Worm (Caenorhabditis elegans) whole organism, L1 larva: ENCODE data around the gene C03G5.14.

Source experiments
- C34B4.2 ChIP-seq: sonication (generic microtip); optimal IDR thresholded peaks from 2 replicates; lab custom pipeline; 2017; ENCODE audit warnings: mild to moderate bottlenecking, missing genetic modification characterization, missing compliant biosample characterization
- F16B12.6 ChIP-seq: fragments of 150-350 bp; optimal IDR thresholded peaks from 2 replicates; lab custom pipeline; 2014; ENCODE audit warnings: missing biosample characterization, missing genetic modification characterization
- Y116A8C.19 ChIP-seq: sonication (generic microtip); optimal IDR thresholded peaks from 2 replicates; lab custom pipeline; 2016; ENCODE audit warnings: missing compliant biosample characterization, missing genetic modification characterization, borderline replicate concordance
- aha-1 ChIP-seq: fragments of 150-350 bp; optimal IDR thresholded peaks from 2 replicates; lab custom pipeline; 2014; ENCODE audit warnings: missing biosample characterization, missing genetic modification characterization
- alr-1 ChIP-seq: fragments of 200-800 bp; sonication (Bioruptor generic); optimal IDR thresholded peaks from 2 replicates; lab custom pipeline; 2018; ENCODE audit warnings: borderline replicate concordance, mild to moderate bottlenecking, missing genetic modification characterization, missing compliant biosample characterization
- aly-2 ChIP-seq: fragments of 150-350 bp; optimal IDR thresholded peaks from 2 replicates; lab custom pipeline; 2014; ENCODE audit warnings: missing biosample characterization, missing genetic modification characterization
- ama-1 ChIP-seq: fragments of 150-350 bp; optimal IDR thresholded peaks from 2 replicates; lab custom pipeline; 2014
- ceh-8 ChIP-seq: fragments of 200-800 bp; sonication (Bioruptor generic); optimal IDR thresholded peaks from 2 replicates; lab custom pipeline; 2018; ENCODE audit warnings: mild to moderate bottlenecking, missing genetic modification characterization, moderate library complexity, missing compliant biosample characterization
- ceh-82 ChIP-seq, 3 experiments: fragments of 150-350 bp in 1 of 3; sonication (generic microtip) in 2 of 3; optimal IDR thresholded peaks; 2 replicates each; lab custom pipeline; 2014 to 2017; ENCODE audit warnings: missing biosample characterization in 3 of 3, missing genetic modification characterization in 3 of 3
- ceh-88 ChIP-seq: fragments of 200-800 bp; sonication (Bioruptor generic); IDR thresholded peaks from 2 replicates; pipeline ENCODE4 v1.3.6; 2022; ENCODE audit warnings: missing genetic modification characterization, missing compliant biosample characterization
- ces-1 ChIP-seq: fragments of 150-350 bp; optimal IDR thresholded peaks from 2 replicates; lab custom pipeline; 2014; ENCODE audit warnings: missing biosample characterization, missing genetic modification reagents, missing genetic modification characterization
- dpl-1 ChIP-seq, 3 experiments: fragments of 150-350 bp in 2 of 3; sonication (generic microtip) in 1 of 3; optimal IDR thresholded peaks; 2 replicates each; lab custom pipeline; 2014 to 2017; ENCODE audit warnings: missing biosample characterization in 3 of 3, missing genetic modification characterization in 3 of 3, missing genetic modification reagents in 3 of 3
- efl-1 ChIP-seq, 4 experiments: fragments of 150-350 bp; optimal IDR thresholded peaks in 3 of 4; peaks in 1 of 4; 1 replicate in 1 of 4; 2 replicates in 3 of 4; lab custom pipeline; 2014; ENCODE audit warnings: missing biosample characterization in 2 of 4, missing genetic modification characterization in 2 of 4, missing genetic modification reagents in 2 of 4
- egl-27 ChIP-seq, 2 experiments: fragments of 150-350 bp in 1 of 2; sonication (generic microtip); optimal IDR thresholded peaks; 3 replicates each; lab custom pipeline; 2017 to 2018; ENCODE audit warnings: missing biosample characterization in 2 of 2, missing genetic modification characterization in 2 of 2, missing genetic modification reagents in 2 of 2
- elt-2 ChIP-seq: sonication (generic microtip); optimal IDR thresholded peaks from 2 replicates; lab custom pipeline; 2016; ENCODE audit warnings: missing genetic modification characterization, mild to moderate bottlenecking, inconsistent platforms, missing compliant biosample characterization, missing genetic modification reagents
- elt-3 ChIP-seq, 6 experiments: fragments of 150-350 bp in 1 of 6; sonication (generic microtip); optimal IDR thresholded peaks; 2 replicates each; lab custom pipeline; 2017 to 2018; ENCODE audit warnings: missing biosample characterization in 6 of 6, missing genetic modification characterization in 6 of 6, inconsistent platforms in 1 of 6
- fkh-4 ChIP-seq: sonication (generic microtip); optimal IDR thresholded peaks from 2 replicates; lab custom pipeline; 2016; ENCODE audit warnings: missing compliant biosample characterization, missing genetic modification characterization, borderline replicate concordance
- fkh-8 ChIP-seq: sonication (generic microtip); optimal IDR thresholded peaks from 2 replicates; lab custom pipeline; 2016; ENCODE audit warnings: mild to moderate bottlenecking, missing genetic modification characterization, missing compliant biosample characterization
- grh-1 ChIP-seq: fragments of 200-800 bp; sonication (Bioruptor generic); IDR thresholded peaks from 2 replicates; pipeline ENCODE4 v1.3.6; 2022; ENCODE audit warnings: missing genetic modification reagents, missing genetic modification characterization, missing compliant biosample characterization
- hlh-17 ChIP-seq: fragments of 200-800 bp; sonication (Bioruptor generic); optimal IDR thresholded peaks from 2 replicates; lab custom pipeline; 2018; ENCODE audit warnings: missing genetic modification characterization, mild to moderate bottlenecking, missing compliant biosample characterization, moderate library complexity, borderline replicate concordance
- lin-13 ChIP-seq: fragments of 150-350 bp; optimal IDR thresholded peaks from 2 replicates; lab custom pipeline; 2014; ENCODE audit warnings: missing biosample characterization, missing genetic modification reagents, missing genetic modification characterization
- lin-15B ChIP-seq: fragments of 150-350 bp; sonication (generic microtip); optimal IDR thresholded peaks from 3 replicates; lab custom pipeline; 2014; ENCODE audit warnings: missing biosample characterization, missing genetic modification characterization
- mab-9 ChIP-seq: fragments of 200-800 bp; sonication (Bioruptor generic); IDR thresholded peaks from 2 replicates; pipeline ENCODE4 v1.3.6; 2022; ENCODE audit warnings: missing genetic modification reagents, missing genetic modification characterization, missing compliant biosample characterization
- nhr-11 ChIP-seq: fragments of 150-350 bp; optimal IDR thresholded peaks from 2 replicates; lab custom pipeline; 2014; ENCODE audit warnings: missing biosample characterization, missing genetic modification characterization
- nhr-20 ChIP-seq: sonication (generic microtip); optimal IDR thresholded peaks from 2 replicates; lab custom pipeline; 2016; ENCODE audit warnings: mild to moderate bottlenecking, missing genetic modification characterization, missing compliant biosample characterization
- nhr-47 ChIP-seq: sonication (generic microtip); optimal IDR thresholded peaks from 2 replicates; lab custom pipeline; 2016; ENCODE audit warnings: mild to moderate bottlenecking, missing genetic modification characterization, moderate library complexity, missing compliant biosample characterization
- nhr-71 ChIP-seq: sonication (generic microtip); optimal IDR thresholded peaks from 2 replicates; lab custom pipeline; 2016; ENCODE audit warnings: mild to moderate bottlenecking, missing genetic modification characterization, moderate library complexity, missing compliant biosample characterization
- nhr-76 ChIP-seq: sonication (generic microtip); optimal IDR thresholded peaks from 2 replicates; lab custom pipeline; 2017; ENCODE audit warnings: missing biosample characterization, missing genetic modification characterization
- pqm-1 ChIP-seq: sonication (generic microtip); optimal IDR thresholded peaks from 3 replicates; lab custom pipeline; 2017; ENCODE audit warnings: missing biosample characterization, missing genetic modification characterization
- snpc-4 ChIP-seq: fragments of 150-350 bp; optimal IDR thresholded peaks from 2 replicates; lab custom pipeline; 2014; ENCODE audit warnings: missing biosample characterization, missing genetic modification characterization
- snu-23 ChIP-seq: sonication (generic microtip); optimal IDR thresholded peaks from 2 replicates; lab custom pipeline; 2016; ENCODE audit warnings: missing genetic modification characterization, missing compliant biosample characterization
- sox-4 ChIP-seq: sonication (generic microtip); optimal IDR thresholded peaks from 2 replicates; lab custom pipeline; 2016; ENCODE audit warnings: missing genetic modification characterization, missing compliant biosample characterization
- tbx-2 ChIP-seq: sonication (generic microtip); optimal IDR thresholded peaks from 2 replicates; lab custom pipeline; 2016; ENCODE audit warnings: missing genetic modification characterization, missing compliant biosample characterization
- unc-62 ChIP-seq: fragments of 150-350 bp; optimal IDR thresholded peaks from 2 replicates; lab custom pipeline; 2014; ENCODE audit warnings: missing biosample characterization, missing genetic modification reagents, missing genetic modification characterization
- unc-98 ChIP-seq: fragments of 200-800 bp; sonication (Bioruptor generic); IDR thresholded peaks from 2 replicates; pipeline ENCODE4 v1.3.6; 2022; ENCODE audit warnings: missing genetic modification characterization, missing compliant biosample characterization
- vab-15 ChIP-seq: sonication (generic microtip); optimal IDR thresholded peaks from 2 replicates; lab custom pipeline; 2017; ENCODE audit warnings: missing genotype, mild to moderate bottlenecking, missing genetic modification characterization, missing compliant biosample characterization
- zip-4 ChIP-seq: fragments of 200-800 bp; sonication (Bioruptor generic); optimal IDR thresholded peaks from 2 replicates; lab custom pipeline; 2018; ENCODE audit warnings: mild to moderate bottlenecking, missing genetic modification characterization, moderate library complexity, missing compliant biosample characterization

Gene C03G5.14

DNA sequence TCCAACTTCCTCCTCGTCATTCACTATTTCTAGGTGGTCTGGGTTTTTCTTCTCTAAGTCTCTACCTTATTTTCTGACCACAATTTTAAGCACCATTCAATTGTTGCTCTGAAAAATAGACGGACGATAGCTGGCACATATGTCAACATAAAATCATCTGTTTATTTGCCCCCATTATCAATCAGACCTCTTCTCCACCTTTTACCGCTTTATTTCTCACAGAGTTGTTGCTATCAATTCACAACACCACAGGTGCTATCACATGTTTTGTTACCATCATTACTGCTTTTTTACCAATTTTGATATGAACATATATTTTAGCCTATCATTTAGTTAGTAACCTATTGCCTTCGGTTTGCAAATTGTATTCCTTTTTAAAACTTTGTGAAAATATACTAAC, 29.0 kb upstream of the C03G5.14 start:
- TF ChIP-seq ces-1 (GFP tag; lab: Kevin White, UChicago) = no peak
- no peak for TF ChIP-seq lin-13 (GFP tag; lab: Kevin White, UChicago)
- TF ChIP-seq unc-98 (GFP tag; lab: Robert Waterston, UW) = no peak
- TF ChIP-seq nhr-71 (tag; lab: Kevin White, UChicago) = peak; percentile 6
- TF ChIP-seq snpc-4 (tag; lab: Kevin White, UChicago) = no peak
- TF ChIP-seq C34B4.2 (tag; lab: Kevin White, UChicago) = no peak
- TF ChIP-seq F16B12.6 (tag; lab: Kevin White, UChicago) = no peak
- no peak for TF ChIP-seq nhr-11 (tag; lab: Kevin White, UChicago)
- no peak for TF ChIP-seq sox-4 (tag; lab: Kevin White, UChicago)
- TF ChIP-seq ama-1 = no peak
- TF ChIP-seq ceh-82 (tag; optimal IDR thresholded peaks at IDR 0.05; lab: Kevin White, UChicago) = no peak
- TF ChIP-seq zip-4 = no peak
- no peak for TF ChIP-seq Y116A8C.19 (tag; lab: Kevin White, UChicago)
- TF ChIP-seq ceh-88 (GFP tag; lab: Robert Waterston, UW) = no peak
- TF ChIP-seq elt-2 (tag; lab: Kevin White, UChicago) = peak; percentile 82
- no peak for TF ChIP-seq efl-1 (optimal IDR thresholded peaks at IDR 0.05; lab: Kevin White, UChicago)
- no peak for TF ChIP-seq efl-1 (GFP tag; optimal IDR thresholded peaks at IDR 0.05 in 1 of 2; lab: Kevin White, UChicago)
- peak; percentile 5 for TF ChIP-seq pqm-1
- no peak for TF ChIP-seq tbx-2 (tag; lab: Kevin White, UChicago)
- TF ChIP-seq fkh-8 (tag; lab: Kevin White, UChicago) = no peak
- no peak for TF ChIP-seq mab-9 (GFP tag; lab: Robert Waterston, UW)
- TF ChIP-seq lin-15B (tag; lab: Kevin White, UChicago) = no peak
- TF ChIP-seq fkh-4 (tag; lab: Kevin White, UChicago) = no peak
- TF ChIP-seq ceh-8 (GFP tag; lab: Kevin White, UChicago) = no peak
- no peak for TF ChIP-seq alr-1 (tag; lab: Kevin White, UChicago)
- TF ChIP-seq elt-3 (tag; optimal IDR thresholded peaks at IDR 0.05; lab: Kevin White, UChicago) = no peak

DNA sequence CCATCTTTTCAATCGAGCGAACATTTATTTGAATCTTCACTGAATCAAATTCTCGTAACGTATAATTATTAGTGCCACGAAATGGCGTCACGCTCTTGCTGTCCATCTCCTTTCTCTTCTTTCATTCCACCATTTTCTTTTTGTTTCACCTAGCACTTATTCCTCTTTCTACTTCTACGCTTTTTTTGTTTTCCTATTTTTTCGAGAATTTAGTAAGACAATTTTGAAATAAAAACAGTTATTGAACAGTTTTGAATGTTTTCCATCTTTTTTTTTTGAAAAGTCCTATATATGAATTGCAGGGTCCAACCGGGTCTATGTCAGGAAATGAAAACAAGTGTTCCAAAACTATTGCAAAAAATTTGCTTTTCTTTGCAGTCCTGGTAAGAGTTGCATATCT, 26.7 kb upstream of the C03G5.14 start, which contains the start of gene T01B10.5:
Gene T01B10.5, plus strand, starts transcription at position 301 of the 400 bp plus-strand sequence.
- TF ChIP-seq dpl-1 (GFP tag; optimal IDR thresholded peaks at IDR 0.05; lab: Kevin White, UChicago) (no peak), ama-1 (no peak), aly-2 (no peak), nhr-76 (tag; lab: Kevin White, UChicago) (no peak)

DNA sequence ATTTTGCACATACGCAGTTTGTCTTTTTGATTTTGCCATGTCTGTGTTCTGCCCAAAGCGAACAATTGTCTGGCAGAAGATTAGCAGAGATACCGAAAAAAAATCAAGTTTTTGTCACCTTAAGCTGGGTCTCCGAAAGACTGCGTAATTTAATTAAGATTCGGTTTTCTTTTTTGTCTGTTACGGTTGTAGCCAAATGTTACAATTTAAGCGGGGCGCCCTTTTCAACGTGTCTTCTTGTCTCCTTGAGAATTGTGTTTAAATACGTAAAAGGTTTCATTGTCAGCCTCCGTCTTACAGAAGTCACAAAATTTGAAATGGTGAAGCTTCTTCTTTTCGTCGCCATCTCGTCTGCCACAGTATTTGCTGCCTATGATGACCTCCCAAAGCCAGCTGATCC, 22.0 kb upstream of the C03G5.14 start, which contains the start of gene grd-14:
Gene grd-14, plus strand, starts transcription at position 301 of the 400 bp plus-strand sequence.
- TF ChIP-seq unc-62 (GFP tag; lab: Kevin White, UChicago) (no peak), efl-1 (optimal IDR thresholded peaks at IDR 0.05; lab: Kevin White, UChicago) (no peak), efl-1 (GFP tag; optimal IDR thresholded peaks at IDR 0.05 in 1 of 2; lab: Kevin White, UChicago) (peak in 1 of 2 experiments; percentile 46), aha-1 (tag; lab: Kevin White, UChicago) (no peak), nhr-47 (tag; lab: Kevin White, UChicago) (no peak), hlh-17 (GFP tag; lab: Kevin White, UChicago) (no peak), grh-1 (GFP tag; lab: Robert Waterston, UW) (no peak)
- TF ChIP-seq, all 84 proteins: peak for 1

DNA sequence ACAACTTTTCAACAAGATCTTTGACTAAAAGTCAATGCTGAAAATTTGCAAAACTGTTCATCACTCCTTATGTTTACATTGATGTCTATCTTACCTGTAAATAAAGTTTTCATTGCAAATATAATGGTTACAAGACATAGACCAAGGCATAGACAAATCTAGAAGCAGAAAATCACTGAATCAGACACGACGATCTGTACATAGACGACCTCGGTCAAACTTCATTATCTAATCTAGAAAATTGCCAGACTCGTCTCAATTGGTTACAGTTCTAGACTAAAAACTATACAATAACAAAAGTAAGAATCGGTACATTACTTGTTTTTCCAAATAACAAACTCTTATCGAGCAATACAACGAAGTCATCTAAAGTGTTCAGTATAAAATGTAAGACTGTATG, 20.8 kb upstream of the C03G5.14 start, which contains the start of gene grd-4:
Gene grd-4, plus strand, starts transcription at position 301 of the 400 bp plus-strand sequence.
- TF ChIP-seq elt-2 (tag; lab: Kevin White, UChicago) = no peak
- no peak for TF ChIP-seq snu-23 (GFP tag; lab: Kevin White, UChicago)
- TF ChIP-seq nhr-20 (tag; lab: Kevin White, UChicago) = no peak
- no peak for TF ChIP-seq tbx-2 (tag; lab: Kevin White, UChicago)
- TF ChIP-seq fkh-4 (tag; lab: Kevin White, UChicago) = no peak
- TF ChIP-seq egl-27 (tag; optimal IDR thresholded peaks at IDR 0.05; lab: Kevin White, UChicago) = no peak
- no peak for TF ChIP-seq ceh-82 (tag; optimal IDR thresholded peaks at IDR 0.05; lab: Kevin White, UChicago)
- TF ChIP-seq vab-15 (tag; lab: Kevin White, UChicago) = no peak
